Fruit fly (Drosophila melanogaster): ENCODE results near the gene Gem3.
A peak's percentile ranks its signal among the peaks of the same experiment; 100 is the strongest.

- TF ChIP-seq esn (GFP tag; optimal IDR thresholded peaks at IDR 0.05) = peak; percentile 45
- no peak for TF ChIP-seq CG10669 (GFP tag; optimal IDR thresholded peaks at IDR 0.05)
- no peak for TF ChIP-seq topi (GFP tag; optimal IDR thresholded peaks at IDR 0.05)
- TF ChIP-seq CG6276 (GFP tag; optimal IDR thresholded peaks at IDR 0.05) = no peak
- TF ChIP-seq CG8319 (GFP tag; optimal IDR thresholded peaks at IDR 0.05) = peak; percentile 27
- TF ChIP-seq Blimp-1 (GFP tag; optimal IDR thresholded peaks at IDR 0.05) = no peak
- TF ChIP-seq CG1621 (tag; optimal IDR thresholded peaks at IDR 0.05) = no peak
- TF ChIP-seq CG34406 (GFP tag; optimal IDR thresholded peaks at IDR 0.05) = peak; percentile 51
Measured at dm6 chr3L:10411611-10412010, 51.3 kb downstream of the Gem3 start.

Data from whole organism, prepupa.